Worm (Caenorhabditis elegans): ENCODE results near the gene acp-3.

Gene acp-3

DNA sequence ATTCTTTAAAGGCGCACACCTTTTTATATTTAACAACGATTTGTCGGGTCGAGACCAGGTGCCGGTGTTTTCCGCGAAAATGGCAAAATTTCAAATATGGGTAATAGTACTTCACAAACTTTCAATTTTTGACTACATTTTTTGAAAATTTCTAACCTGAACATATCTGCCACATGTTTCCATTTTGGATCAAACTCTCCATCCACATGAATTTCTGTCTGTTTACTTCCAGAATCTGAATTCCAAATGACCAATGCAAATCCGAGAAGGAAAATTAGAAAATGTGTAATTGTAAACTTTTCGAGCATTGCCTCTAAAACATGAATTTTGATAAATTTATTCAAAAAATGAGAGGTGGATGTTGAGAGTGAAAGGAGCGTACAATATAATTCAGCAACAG is 43.2 kb upstream of the acp-3 start, which contains the start of gene lact-4:
TSS of gene lact-4 (minus strand) at position 313 of the 400 bp plus-strand sequence.
- TF ChIP-seq flt-1 (GFP tag; IDR thresholded peaks at IDR 0.05) (no peak), ceh-36 (tag; optimal IDR thresholded peaks at IDR 0.05) (no peak), scrt-1 (GFP tag; IDR thresholded peaks at IDR 0.05) (no peak), hnd-1 (tag; optimal IDR thresholded peaks at IDR 0.05) (no peak), hmg-4 (GFP tag; optimal IDR thresholded peaks at IDR 0.05) (no peak), tra-4 (tag; optimal IDR thresholded peaks at IDR 0.05) (no peak), ets-7 (tag; optimal IDR thresholded peaks at IDR 0.05) (no peak), ama-1 (optimal IDR thresholded peaks at IDR 0.05) (no peak), hmbx-1 (tag; optimal IDR thresholded peaks at IDR 0.05) (no peak), F13C5.2 (tag; optimal IDR thresholded peaks at IDR 0.05) (no peak), B0310.2 (tag; optimal IDR thresholded peaks at IDR 0.05) (no peak), sea-1 (GFP tag; conservative IDR thresholded peaks at IDR 0.05) (no peak), tbx-37 (GFP tag; conservative IDR thresholded peaks at IDR 0.05) (no peak), tbx-11 (GFP tag; IDR thresholded peaks at IDR 0.05) (no peak), aly-1 (tag; optimal IDR thresholded peaks at IDR 0.05) (no peak), ceh-13 (GFP tag; optimal IDR thresholded peaks at IDR 0.05) (no peak), pes-1 (GFP tag; IDR thresholded peaks at IDR 0.05) (no peak)

DNA sequence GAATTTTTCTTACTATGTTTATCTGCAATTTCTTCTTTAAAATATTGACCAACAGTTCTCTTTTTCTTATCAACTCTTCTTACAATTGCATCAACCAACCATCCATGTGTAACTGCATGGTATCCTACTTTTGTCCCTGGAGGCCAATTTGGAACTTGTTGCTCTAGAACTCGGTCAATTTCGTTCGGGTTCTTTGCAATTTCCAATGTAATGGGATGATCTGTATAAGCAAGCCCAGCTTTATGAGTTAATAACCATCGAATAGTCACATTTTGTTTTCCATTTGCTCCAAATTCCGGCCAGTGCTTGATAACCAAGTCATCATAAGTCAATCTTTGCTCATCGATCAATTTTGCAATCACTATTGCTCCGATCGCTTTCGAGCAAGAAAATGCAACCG is 42.4 kb upstream of the acp-3 start:
- TF ChIP-seq tra-4 (tag; optimal IDR thresholded peaks at IDR 0.05), result no peak
- TF ChIP-seq sea-1 (GFP tag; conservative IDR thresholded peaks at IDR 0.05), result no peak

DNA sequence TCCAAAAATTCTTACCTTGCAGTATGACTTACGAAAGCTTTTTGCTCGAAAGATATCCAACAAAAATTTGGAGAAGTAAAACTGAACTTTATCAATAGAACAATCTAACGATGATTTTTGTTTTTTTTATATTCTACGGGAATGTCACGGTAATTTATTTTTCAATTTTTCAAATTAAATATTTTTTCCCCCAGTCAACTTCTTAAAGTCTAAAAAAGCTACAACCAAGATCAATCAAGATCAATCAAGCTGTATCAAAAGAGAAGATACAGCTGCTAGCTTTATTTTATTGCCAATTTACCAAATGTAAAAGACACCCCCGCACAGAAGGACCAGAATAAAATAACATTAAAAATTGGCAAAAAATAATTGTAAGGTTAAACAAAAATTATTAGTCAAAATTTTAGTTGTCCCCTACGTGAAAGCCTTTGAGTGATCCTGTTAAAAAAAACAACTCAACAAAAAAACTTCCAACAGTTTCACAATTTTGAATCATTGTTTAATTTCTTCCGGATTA is 38.4 kb upstream of the acp-3 start, which contains the start of the genes M05D6.1 and M05D6.3:
TSS of gene M05D6.1 (minus strand) at position 101 of the 517 bp plus-strand sequence.
TSS of gene M05D6.3 (plus strand) at position 467 of the 517 bp plus-strand sequence.
- TF ChIP-seq ama-1 (optimal IDR thresholded peaks at IDR 0.05) (no peak), hmg-4 (GFP tag; optimal IDR thresholded peaks at IDR 0.05) (no peak), scrt-1 (GFP tag; IDR thresholded peaks at IDR 0.05) (no peak), ceh-13 (GFP tag; optimal IDR thresholded peaks at IDR 0.05) (no peak), tbx-37 (GFP tag; conservative IDR thresholded peaks at IDR 0.05) (no peak), aly-1 (tag; optimal IDR thresholded peaks at IDR 0.05) (no peak), B0310.2 (tag; optimal IDR thresholded peaks at IDR 0.05) (no peak)

DNA sequence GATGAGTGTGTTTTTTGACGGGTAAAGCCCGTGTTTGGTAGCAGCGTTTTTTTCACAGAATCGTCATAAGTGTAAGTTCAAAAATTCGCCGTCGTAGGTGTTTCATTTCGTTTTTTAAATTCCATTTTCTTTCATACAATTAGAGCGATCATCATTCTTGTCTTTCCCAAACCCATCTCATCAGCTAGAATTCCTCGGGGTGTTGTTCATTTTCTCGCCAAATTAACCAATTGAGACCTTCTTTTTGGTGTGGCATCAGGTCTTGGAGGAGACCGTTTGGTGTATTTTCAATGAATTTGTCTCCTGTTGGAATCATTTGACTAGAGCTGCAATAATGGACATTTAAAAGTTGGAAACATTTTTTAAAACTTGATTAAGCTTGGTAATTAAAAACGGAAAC is 36.0 kb upstream of the acp-3 start:
- no peak for TF ChIP-seq F13C5.2 (tag; optimal IDR thresholded peaks at IDR 0.05)
- TF ChIP-seq scrt-1 (GFP tag; IDR thresholded peaks at IDR 0.05), result no peak
- TF ChIP-seq ceh-13 (GFP tag; optimal IDR thresholded peaks at IDR 0.05), result no peak
- TF ChIP-seq B0310.2 (tag; optimal IDR thresholded peaks at IDR 0.05), result no peak
- TF ChIP-seq hnd-1 (tag; optimal IDR thresholded peaks at IDR 0.05), result no peak
- no peak for TF ChIP-seq tra-4 (tag; optimal IDR thresholded peaks at IDR 0.05)
- TF ChIP-seq ceh-36 (tag; optimal IDR thresholded peaks at IDR 0.05), result no peak
- TF ChIP-seq hmg-4 (GFP tag; optimal IDR thresholded peaks at IDR 0.05), result no peak

DNA sequence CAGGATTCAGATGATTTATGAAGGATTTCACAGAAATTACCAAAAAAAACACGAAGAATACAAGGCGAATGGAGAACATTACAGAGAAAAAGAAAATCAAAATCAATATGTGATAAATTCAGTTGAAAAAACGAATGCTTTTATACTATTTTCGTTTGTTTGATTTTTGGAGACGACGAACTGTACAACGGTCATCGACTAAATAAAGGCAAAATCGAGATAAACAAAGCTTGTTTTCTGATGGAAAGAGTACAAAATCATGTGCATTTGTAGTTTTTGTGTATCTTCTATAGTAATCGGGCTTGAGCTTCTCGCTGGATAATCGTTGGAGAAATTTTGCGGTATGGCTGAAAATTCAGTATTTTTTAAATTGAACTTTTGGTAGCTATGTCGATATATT is 34.2 kb upstream of the acp-3 start, which contains the start of gene M05D6.8:
TSS of gene M05D6.8 (minus strand) at position 101 of the 400 bp plus-strand sequence.
- TF ChIP-seq aly-1 (tag; optimal IDR thresholded peaks at IDR 0.05) (no peak), pes-1 (GFP tag; IDR thresholded peaks at IDR 0.05) (no peak), F13C5.2 (tag; optimal IDR thresholded peaks at IDR 0.05) (no peak), flt-1 (GFP tag; IDR thresholded peaks at IDR 0.05) (no peak), hnd-1 (tag; optimal IDR thresholded peaks at IDR 0.05) (no peak), B0310.2 (tag; optimal IDR thresholded peaks at IDR 0.05) (no peak), ets-7 (tag; optimal IDR thresholded peaks at IDR 0.05) (no peak), tbx-11 (GFP tag; IDR thresholded peaks at IDR 0.05) (no peak), sea-1 (GFP tag; conservative IDR thresholded peaks at IDR 0.05) (no peak), ama-1 (optimal IDR thresholded peaks at IDR 0.05) (no peak), ceh-13 (GFP tag; optimal IDR thresholded peaks at IDR 0.05) (no peak), ceh-36 (tag; optimal IDR thresholded peaks at IDR 0.05) (no peak), hmbx-1 (tag; optimal IDR thresholded peaks at IDR 0.05) (no peak), tbx-37 (GFP tag; conservative IDR thresholded peaks at IDR 0.05) (no peak), scrt-1 (GFP tag; IDR thresholded peaks at IDR 0.05) (no peak), hmg-4 (GFP tag; optimal IDR thresholded peaks at IDR 0.05) (no peak)

DNA sequence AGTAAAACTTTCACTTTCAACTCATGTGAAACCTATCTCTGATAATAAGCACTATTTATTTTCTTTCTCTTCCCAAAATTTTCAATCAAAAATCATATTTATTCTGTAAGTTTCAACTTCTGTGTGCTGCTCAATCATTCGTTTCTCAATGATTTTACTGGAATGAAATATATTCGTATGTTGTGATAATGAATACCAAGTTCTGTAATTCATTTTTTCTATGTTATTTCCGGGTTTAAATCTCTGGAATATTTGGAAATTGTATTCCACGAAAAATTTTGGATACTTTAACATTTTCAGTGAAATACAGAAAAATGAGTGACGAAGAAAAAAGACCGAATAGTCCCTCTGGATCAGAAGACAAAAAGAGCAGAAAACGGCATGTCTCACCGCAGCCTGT is 30.9 kb upstream of the acp-3 start, which contains the start of gene M05D6.2:
TSS of gene M05D6.2 (plus strand) at position 301 of the 400 bp plus-strand sequence.
- TF ChIP-seq sea-1 (GFP tag; conservative IDR thresholded peaks at IDR 0.05) (no peak), hnd-1 (tag; optimal IDR thresholded peaks at IDR 0.05) (no peak), ets-7 (tag; optimal IDR thresholded peaks at IDR 0.05) (no peak), aly-1 (tag; optimal IDR thresholded peaks at IDR 0.05) (no peak), hmg-4 (GFP tag; optimal IDR thresholded peaks at IDR 0.05) (no peak), tra-4 (tag; optimal IDR thresholded peaks at IDR 0.05) (no peak), flt-1 (GFP tag; IDR thresholded peaks at IDR 0.05) (no peak)

DNA sequence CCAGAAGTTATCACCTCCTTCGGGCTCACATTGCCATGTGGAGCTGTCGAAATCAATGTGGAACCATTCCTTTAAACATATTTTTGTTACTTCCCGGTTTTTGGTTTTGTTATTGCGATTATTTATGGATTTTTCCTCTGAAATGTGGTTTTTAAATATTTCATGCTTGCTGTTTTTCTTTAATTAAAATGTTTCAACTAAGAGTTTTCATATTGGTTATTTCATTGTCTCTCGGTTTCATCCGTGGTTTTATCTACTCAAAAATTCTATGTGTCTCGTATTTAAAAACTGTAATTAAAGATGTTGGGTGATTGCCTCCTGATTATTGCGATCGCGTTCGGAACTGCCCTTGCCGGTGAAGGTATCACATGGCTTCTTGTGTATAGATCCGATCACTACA is 29.9 kb upstream of the acp-3 start, which contains the start of gene F22B5.10:
TSS of gene F22B5.10 (plus strand) at position 301 of the 400 bp plus-strand sequence.
- TF ChIP-seq flt-1 (GFP tag; IDR thresholded peaks at IDR 0.05) (no peak), hnd-1 (tag; optimal IDR thresholded peaks at IDR 0.05) (no peak), aly-1 (tag; optimal IDR thresholded peaks at IDR 0.05) (no peak), pes-1 (GFP tag; IDR thresholded peaks at IDR 0.05) (no peak), hmbx-1 (tag; optimal IDR thresholded peaks at IDR 0.05) (no peak), tbx-11 (GFP tag; IDR thresholded peaks at IDR 0.05) (no peak), ceh-36 (tag; optimal IDR thresholded peaks at IDR 0.05) (no peak), tbx-37 (GFP tag; conservative IDR thresholded peaks at IDR 0.05) (no peak), sea-1 (GFP tag; conservative IDR thresholded peaks at IDR 0.05) (no peak), tra-4 (tag; optimal IDR thresholded peaks at IDR 0.05) (no peak), B0310.2 (tag; optimal IDR thresholded peaks at IDR 0.05) (no peak), ceh-13 (GFP tag; optimal IDR thresholded peaks at IDR 0.05) (no peak), ama-1 (optimal IDR thresholded peaks at IDR 0.05) (no peak), ets-7 (tag; optimal IDR thresholded peaks at IDR 0.05) (no peak), scrt-1 (GFP tag; IDR thresholded peaks at IDR 0.05) (no peak), hmg-4 (GFP tag; optimal IDR thresholded peaks at IDR 0.05) (no peak), F13C5.2 (tag; optimal IDR thresholded peaks at IDR 0.05) (no peak)

All from whole organism, early embryonic.